Worm (Caenorhabditis elegans): Measurements from ENCODE around the gene fbxb-11.

ce11 chrII:1714772-1715353, 9.6 kb upstream of the fbxb-11 start, which contains the start of gene btb-6:
- no peak for TF ChIP-seq fkh-10 (GFP tag; optimal IDR thresholded peaks at IDR 0.05)
- TF ChIP-seq ces-1 (GFP tag; optimal IDR thresholded peaks at IDR 0.05) = no peak
- no peak for TF ChIP-seq tbx-2 (tag; optimal IDR thresholded peaks at IDR 0.05)
- no peak for TF ChIP-seq hlh-17 (GFP tag; optimal IDR thresholded peaks at IDR 0.05; ENCODE audit: borderline replicate concordance)
- no peak for TF ChIP-seq nhr-90 (tag; optimal IDR thresholded peaks at IDR 0.05; ENCODE audit: poor library complexity)
- TF ChIP-seq vab-15 (tag; optimal IDR thresholded peaks at IDR 0.05) = no peak
- TF ChIP-seq egl-13 (tag; optimal IDR thresholded peaks at IDR 0.05) = no peak
- TF ChIP-seq ztf-11 (tag; optimal IDR thresholded peaks at IDR 0.05) = no peak
- no peak for TF ChIP-seq lsy-2 (tag; optimal IDR thresholded peaks at IDR 0.05)
